Fruit fly (Drosophila melanogaster) whole organism, embryonic: Measurements from ENCODE around the gene CG16753.

ENCODE experiments used
- Abd-B ChIP-seq: fragments of 200-800 bp; sonication (Bioruptor generic); optimal IDR thresholded peaks from 2 replicates; lab custom pipeline; 2018; ENCODE audit warnings: missing biosample characterization, mild to moderate bottlenecking, missing genetic modification characterization, moderate library complexity
- Adf1 ChIP-seq: fragments of 200-800 bp; sonication (Bioruptor generic); IDR thresholded peaks from 2 replicates; pipeline ENCODE4 v1.3.6; 2022; ENCODE audit warnings: missing biosample characterization, missing genetic modification characterization
- C15 ChIP-seq: fragments of 200-800 bp; sonication (Bioruptor generic); IDR thresholded peaks from 3 replicates; pipeline ENCODE4 v1.3.6; 2022; ENCODE audit warnings: missing biosample characterization, missing genetic modification characterization
- CG11696 ChIP-seq: fragments of 200-800 bp; sonication (Bioruptor generic); IDR thresholded peaks from 2 replicates; pipeline ENCODE4 v1.3.6; 2022; ENCODE audit warnings: missing biosample characterization, missing genetic modification characterization
- CG12104 ChIP-seq: fragments of 200-800 bp; sonication (Bioruptor generic); optimal IDR thresholded peaks from 3 replicates; lab custom pipeline; 2016; ENCODE audit warnings: missing biosample characterization, missing genetic modification characterization
- CG13123 ChIP-seq: fragments of 200-800 bp; sonication (Bioruptor generic); optimal IDR thresholded peaks from 2 replicates; lab custom pipeline; 2016; ENCODE audit warnings: missing biosample characterization, missing genetic modification characterization
- CG13424 ChIP-seq: fragments of 200-800 bp; sonication (Bioruptor generic); optimal IDR thresholded peaks from 2 replicates; lab custom pipeline; 2019; ENCODE audit warnings: missing biosample characterization, mild to moderate bottlenecking, missing genetic modification characterization, moderate library complexity
- CG1602 ChIP-seq: fragments of 200-800 bp; sonication (Bioruptor generic); optimal IDR thresholded peaks from 3 replicates; lab custom pipeline; 2016; ENCODE audit warnings: missing biosample characterization, missing genetic modification characterization
- CG1603 ChIP-seq: fragments of 200-800 bp; sonication (Bioruptor generic); optimal IDR thresholded peaks from 2 replicates; lab custom pipeline; 2019; ENCODE audit warnings: missing biosample characterization, mild to moderate bottlenecking, missing genetic modification characterization, moderate library complexity
- CG17385 ChIP-seq: fragments of 200-800 bp; sonication (Bioruptor generic); optimal IDR thresholded peaks from 3 replicates; lab custom pipeline; 2018; ENCODE audit warnings: missing biosample characterization, mild to moderate bottlenecking, missing genetic modification characterization
- CG17612 ChIP-seq: fragments of 200-800 bp; sonication (Bioruptor generic); IDR thresholded peaks from 2 replicates; pipeline ENCODE4 v1.3.6; 2022; ENCODE audit warnings: missing biosample characterization, missing genetic modification characterization
- CG30020 ChIP-seq: fragments of 200-800 bp; optimal IDR thresholded peaks from 2 replicates; lab custom pipeline; 2019; ENCODE audit warnings: missing biosample characterization, mild to moderate bottlenecking, missing genetic modification characterization, moderate library complexity
- CG31365 ChIP-seq: fragments of 200-800 bp; sonication (Bioruptor generic); optimal IDR thresholded peaks from 2 replicates; lab custom pipeline; 2018; ENCODE audit warnings: missing biosample characterization, mild to moderate bottlenecking, missing genetic modification characterization
- CG3281 ChIP-seq: fragments of 200-800 bp; sonication (Bioruptor generic); optimal IDR thresholded peaks from 3 replicates; lab custom pipeline; 2017; ENCODE audit warnings: missing biosample characterization, mild to moderate bottlenecking, missing genetic modification characterization
- CG42726 ChIP-seq: fragments of 200-800 bp; sonication (Bioruptor generic); IDR thresholded peaks from 2 replicates; pipeline ENCODE4 v1.3.6; 2022; ENCODE audit warnings: missing biosample characterization, missing genetic modification characterization; ENCODE audit not compliant: partially characterized antibody
- CG4360 ChIP-seq: fragments of 200-800 bp; sonication (Bioruptor generic); IDR thresholded peaks from 2 replicates; pipeline ENCODE4 v1.3.6; 2022; ENCODE audit warnings: missing biosample characterization, missing genetic modification characterization
- CG4707 ChIP-seq: fragments of 200-800 bp; sonication (Bioruptor generic); optimal IDR thresholded peaks from 2 replicates; lab custom pipeline; 2018; ENCODE audit warnings: missing biosample characterization, mild to moderate bottlenecking, missing genetic modification characterization, moderate library complexity
- CG5953 ChIP-seq: fragments of 200-800 bp; sonication (Bioruptor generic); IDR thresholded peaks from 2 replicates; pipeline ENCODE4 v1.3.6; 2022; ENCODE audit warnings: missing biosample characterization, missing genetic modification characterization
- CG6791 ChIP-seq: fragments of 200-800 bp; sonication (Bioruptor generic); IDR thresholded peaks from 3 replicates; pipeline ENCODE4 v1.3.6; 2022; ENCODE audit warnings: missing biosample characterization, missing genetic modification characterization; ENCODE audit not compliant: partially characterized antibody
- CG9437 ChIP-seq: fragments of 200-800 bp; sonication (Bioruptor generic); optimal IDR thresholded peaks from 2 replicates; lab custom pipeline; 2018; ENCODE audit warnings: missing biosample characterization, mild to moderate bottlenecking, missing genetic modification characterization
- Dad ChIP-seq: fragments of 200-800 bp; sonication (Bioruptor generic); optimal IDR thresholded peaks from 3 replicates; lab custom pipeline; 2016; ENCODE audit warnings: missing biosample characterization, missing genetic modification characterization
- E2f1 ChIP-seq: fragments of 200-800 bp; sonication (Bioruptor generic); IDR thresholded peaks from 2 replicates; pipeline ENCODE4 v1.3.6; 2022; ENCODE audit warnings: missing biosample characterization, missing genetic modification characterization
- Hand ChIP-seq: fragments of 200-800 bp; sonication (Bioruptor generic); optimal IDR thresholded peaks from 2 replicates; lab custom pipeline; 2017; ENCODE audit warnings: mild to moderate bottlenecking, missing biosample characterization, missing genetic modification reagents, missing genetic modification characterization
- NK7.1 ChIP-seq: fragments of 200-800 bp; sonication (Bioruptor generic); optimal IDR thresholded peaks from 3 replicates; lab custom pipeline; 2016; ENCODE audit warnings: missing biosample characterization, missing genetic modification characterization
- PHDP ChIP-seq: fragments of 200-800 bp; sonication (Bioruptor generic); optimal IDR thresholded peaks from 3 replicates; lab custom pipeline; 2018; ENCODE audit warnings: missing biosample characterization, mild to moderate bottlenecking, missing genetic modification characterization, moderate library complexity
- Poxn ChIP-seq: fragments of 200-800 bp; sonication (Bioruptor generic); IDR thresholded peaks from 2 replicates; pipeline ENCODE4 v1.3.6; 2022; ENCODE audit warnings: missing biosample characterization, missing genetic modification characterization
- Rfx ChIP-seq: fragments of 200-800 bp; sonication (Bioruptor generic); IDR thresholded peaks from 2 replicates; pipeline ENCODE4 v1.3.6; 2022; ENCODE audit warnings: missing biosample characterization, missing genetic modification characterization
- Side ChIP-seq: fragments of 200-800 bp; sonication (Bioruptor generic); optimal IDR thresholded peaks from 2 replicates; lab custom pipeline; 2016; ENCODE audit warnings: missing biosample characterization, missing genetic modification characterization
- Stat92E ChIP-seq, 3 experiments: fragments of >200 bp in 2 of 3; fragments of 200-800 bp in 1 of 3; sonication (Bioruptor generic) in 1 of 3; optimal IDR thresholded peaks; 2 replicates each; lab custom pipeline; 2017 to 2019; ENCODE audit warnings: missing biosample characterization in 3 of 3, missing genetic modification characterization in 3 of 3, mild to moderate bottlenecking in 1 of 3, moderate library complexity in 1 of 3
- cas ChIP-seq: fragments of 200-800 bp; sonication (Bioruptor generic); IDR thresholded peaks from 2 replicates; pipeline ENCODE4 v1.3.6; 2022; ENCODE audit warnings: missing biosample characterization, missing genetic modification characterization
- croc ChIP-seq: fragments of 200-800 bp; sonication (Bioruptor generic); conservative IDR thresholded peaks from 3 replicates; pipeline ENCODE4 v1.3.6; 2022; ENCODE audit warnings: missing biosample characterization, missing genetic modification characterization
- fd102C ChIP-seq: fragments of 200-800 bp; sonication (Bioruptor generic); optimal IDR thresholded peaks from 2 replicates; lab custom pipeline; 2018; ENCODE audit warnings: missing biosample characterization, mild to moderate bottlenecking, missing genetic modification characterization, moderate library complexity
- gcm ChIP-seq: fragments of 200-800 bp; sonication (Bioruptor generic); optimal IDR thresholded peaks from 2 replicates; lab custom pipeline; 2019; ENCODE audit warnings: missing biosample characterization, mild to moderate bottlenecking, missing genetic modification characterization, moderate library complexity
- gsb-n ChIP-seq: fragments of 200-800 bp; sonication (Bioruptor generic); optimal IDR thresholded peaks from 3 replicates; lab custom pipeline; 2018; ENCODE audit warnings: missing biosample characterization, mild to moderate bottlenecking, missing genetic modification characterization
- her ChIP-seq: fragments of 200-800 bp; sonication (Bioruptor generic); optimal IDR thresholded peaks from 2 replicates; lab custom pipeline; 2016; ENCODE audit warnings: missing biosample characterization, missing genetic modification characterization
- knrl ChIP-seq: fragments of 200-800 bp; sonication (Bioruptor generic); IDR thresholded peaks from 3 replicates; pipeline ENCODE4 v1.3.6; 2022; ENCODE audit warnings: missing biosample characterization, missing genetic modification characterization; ENCODE audit not compliant: partially characterized antibody
- phol ChIP-seq: fragments of 200-800 bp; sonication (Bioruptor generic); optimal IDR thresholded peaks from 3 replicates; lab custom pipeline; 2018; ENCODE audit warnings: missing biosample characterization, mild to moderate bottlenecking, missing genetic modification characterization, moderate library complexity
- pita ChIP-seq: fragments of 200-800 bp; sonication (Bioruptor generic); optimal IDR thresholded peaks from 2 replicates; lab custom pipeline; 2017; ENCODE audit warnings: missing biosample characterization, mild to moderate bottlenecking, missing genetic modification characterization
- row ChIP-seq: fragments of 200-800 bp; sonication (Bioruptor generic); IDR thresholded peaks from 3 replicates; pipeline ENCODE4 v1.3.6; 2022; ENCODE audit warnings: missing biosample characterization, missing genetic modification characterization
- sens ChIP-seq: fragments of 200-800 bp; sonication (Bioruptor generic); peaks from one replicate; lab custom pipeline; 2016; ENCODE audit warnings: missing biosample characterization, missing genetic modification characterization
- sisA ChIP-seq: fragments of 200-800 bp; sonication (Bioruptor generic); IDR thresholded peaks from 2 replicates; pipeline ENCODE4 v1.3.6; 2022; ENCODE audit warnings: missing biosample characterization, missing genetic modification characterization
- tll ChIP-seq, 2 experiments: fragments of 200-800 bp in 1 of 2; fragments of >200 bp in 1 of 2; sonication (Bioruptor generic) in 1 of 2; optimal IDR thresholded peaks; 2 replicates each; lab custom pipeline; 2017 to 2019; ENCODE audit warnings: missing biosample characterization in 2 of 2, missing genetic modification characterization in 2 of 2, mild to moderate bottlenecking in 1 of 2, moderate library complexity in 1 of 2
- unc-4 ChIP-seq: fragments of 200-800 bp; sonication (Bioruptor generic); IDR thresholded peaks from 2 replicates; pipeline ENCODE4 v1.3.6; 2022; ENCODE audit warnings: missing biosample characterization, missing genetic modification characterization; ENCODE audit not compliant: partially characterized antibody

CG16753 gene

dm6 chr3L:3083329-3084083, 28.6 kb downstream of the CG16753 start (continued):
- TF ChIP-seq E2f1 (GFP tag; lab: Robert Waterston, UW) = peak; percentile 48; the same call in 1 of the 2 replicates
- peak; percentile 64 for TF ChIP-seq CG5953 (GFP tag; lab: Robert Waterston, UW)
- TF ChIP-seq CG3281 (GFP tag; lab: Kevin White, UChicago) = peak; percentile 61
- TF ChIP-seq phol (tag; lab: Kevin White, UChicago) = no peak
- no peak for TF ChIP-seq gcm (GFP tag; lab: Kevin White, UChicago)
- TF ChIP-seq Hand (GFP tag; lab: Kevin White, UChicago) = peak; percentile 39
- peak; percentile 41; the same call in 1 of the 2 replicates for TF ChIP-seq Rfx
- TF ChIP-seq CG6791 (GFP tag; lab: Robert Waterston, UW) = peak; percentile 67; the same call in 1 of the 3 replicates
- TF ChIP-seq cas (GFP tag; lab: Robert Waterston, UW) = no peak
- TF ChIP-seq croc (GFP tag; lab: Robert Waterston, UW) = no peak
- TF ChIP-seq knrl = no peak
- no peak for TF ChIP-seq Poxn (GFP tag; lab: Robert Waterston, UW)
- TF ChIP-seq, all 482 proteins: peak for 238

dm6 chr3L:3089012-3089411, 34.1 kb downstream of the CG16753 start:
- TF ChIP-seq sens (peak; percentile 59), CG9437 (GFP tag; lab: Kevin White, UChicago) (no peak), CG4360 (GFP tag; lab: Robert Waterston, UW) (no peak)

- TF ChIP-seq unc-4 (GFP tag; lab: Robert Waterston, UW) (0 out of 2 replicates have a peak, but pooled peaks have one; percentile 26), pita (no peak), sisA (GFP tag; lab: Robert Waterston, UW) (peak; percentile 24; the same call in 1 of the 2 replicates), Side (peak; percentile 14), CG1602 (GFP tag; lab: Kevin White, UChicago) (peak; percentile 9), C15 (GFP tag; lab: Robert Waterston, UW) (no peak), fd102C (GFP tag; lab: Kevin White, UChicago) (no peak), CG30020 (no peak), Dad (GFP tag; lab: Kevin White, UChicago) (peak; percentile 32), row (GFP tag; lab: Robert Waterston, UW) (peak; percentile 47; the same call in 2 of the 3 replicates), CG13123 (GFP tag; lab: Kevin White, UChicago) (no peak), tll (GFP tag; optimal IDR thresholded peaks at IDR 0.05; lab: Kevin White, UChicago) (peak in 1 of 2 experiments; percentile 63), CG1603 (tag; lab: Kevin White, UChicago) (peak; percentile 42), CG17612 (GFP tag; lab: Robert Waterston, UW) (no peak), Stat92E (GFP tag; optimal IDR thresholded peaks at IDR 0.05; lab: Kevin White, UChicago) (peak in 1 of 3 experiments; percentile 81), CG13424 (peak; percentile 22), CG17385 (peak; percentile 34), CG11696 (no peak), CG31365 (tag; lab: Kevin White, UChicago) (no peak), NK7.1 (no peak), Adf1 (peak; percentile 26; the same call in 1 of the 2 replicates), CG4707 (GFP tag; lab: Kevin White, UChicago) (no peak), knrl (peak; percentile 62; the same call in 1 of the 3 replicates), CG42726 (GFP tag; lab: Robert Waterston, UW) (peak; percentile 69), PHDP (tag; lab: Kevin White, UChicago) (peak; percentile 34), her (GFP tag; lab: Kevin White, UChicago) (peak; percentile 57), CG6791 (GFP tag; lab: Robert Waterston, UW) (peak; percentile 72; the same call in 2 of the 3 replicates), gsb-n (tag; lab: Kevin White, UChicago) (peak; percentile 62), CG12104 (GFP tag; lab: Kevin White, UChicago) (no peak), Abd-B (GFP tag; lab: Kevin White, UChicago) (no peak)
Measured at dm6 chr3L:3090581-3091345, 35.9 kb downstream of the CG16753 start.
